1 fruit fly cellular context compared by ENCODE assay signal in the genomic region with DNA sequence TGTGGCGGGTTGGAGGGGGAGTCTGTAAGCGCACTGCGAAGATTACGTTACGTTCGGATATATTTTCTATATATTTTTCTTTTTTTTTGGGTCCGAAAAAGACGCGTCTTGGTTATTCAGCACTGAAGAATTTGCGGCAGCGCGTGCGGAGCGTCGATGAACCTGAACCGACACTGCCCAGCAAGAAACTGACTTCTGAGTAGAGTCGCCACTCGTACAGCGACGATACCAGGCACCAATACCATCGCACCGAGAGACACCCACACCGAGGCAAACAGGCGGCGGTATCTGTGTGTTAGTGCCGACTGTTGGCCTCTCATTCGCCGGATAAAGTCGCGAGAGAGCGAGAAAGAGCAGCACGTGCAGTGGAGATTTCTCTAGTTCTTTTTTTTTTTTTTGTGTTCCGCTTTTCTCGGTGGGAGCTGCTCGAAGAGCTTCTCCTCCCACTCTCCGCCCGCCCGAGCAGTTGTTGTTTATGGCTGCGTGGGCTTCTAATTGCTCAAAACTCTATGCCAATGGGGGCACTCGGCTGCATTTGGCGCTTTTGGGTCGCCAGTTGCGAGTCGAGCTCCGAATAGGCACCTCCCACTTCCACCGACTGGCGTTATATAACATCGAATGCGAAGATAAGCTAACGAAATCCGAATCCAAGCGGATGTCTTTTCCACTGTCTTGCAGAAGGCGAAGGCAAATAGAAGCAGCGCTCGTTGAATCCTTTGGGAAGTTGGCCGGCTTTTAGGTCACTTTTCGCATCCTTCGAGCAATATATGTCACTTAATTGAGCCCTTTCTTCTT.
A peak's percentile ranks its signal among the peaks of the same experiment; 100 is the strongest.
TF ChIP-seq lines count a peak whose summit lies in the region.

klu (minus strand) TSS at position 189 of the 795 bp plus-strand sequence.

TF ChIP-seq in whole organism, embryonic, 481 proteins besides CTCF, POLR2A, EP300 and RAD21 (continued from another document and continues in another):
- TF ChIP-seq fd96Cb (tag; optimal IDR thresholded peaks at IDR 0.05; lab: Kevin White, UChicago): no peak
- no peak for TF ChIP-seq Dfd (GFP tag; optimal IDR thresholded peaks at IDR 0.05; lab: Kevin White, UChicago)
- TF ChIP-seq Ets97D (GFP tag; optimal IDR thresholded peaks at IDR 0.05; lab: Kevin White, UChicago): no peak
- TF ChIP-seq Lpt (GFP tag; optimal IDR thresholded peaks at IDR 0.05; lab: Kevin White, UChicago): no peak
- TF ChIP-seq phol (tag; optimal IDR thresholded peaks at IDR 0.05; lab: Kevin White, UChicago): no peak
- no peak for TF ChIP-seq CG14441 (GFP tag; IDR thresholded peaks at IDR 0.05; lab: Robert Waterston, UW)
- TF ChIP-seq sna (GFP tag; IDR thresholded peaks at IDR 0.05; lab: Robert Waterston, UW; ENCODE audit: partially characterized antibody): peak; percentile 56; the same call in 1 of the 2 replicates
- no peak for TF ChIP-seq CG15479 (GFP tag; optimal IDR thresholded peaks at IDR 0.05; lab: Kevin White, UChicago)
- no peak for TF ChIP-seq CG6689 (GFP tag; IDR thresholded peaks at IDR 0.05; lab: Robert Waterston, UW)
- TF ChIP-seq Dbx (GFP tag; IDR thresholded peaks at IDR 0.05; lab: Robert Waterston, UW): no peak
- no peak for TF ChIP-seq CG17361 (GFP tag; IDR thresholded peaks at IDR 0.05; lab: Robert Waterston, UW)
- TF ChIP-seq mld (GFP tag; IDR thresholded peaks at IDR 0.05; lab: Robert Waterston, UW; ENCODE audit: partially characterized antibody): 0 out of 3 replicates have a peak, but pooled peaks have one; percentile 33
- TF ChIP-seq lbe (GFP tag; optimal IDR thresholded peaks at IDR 0.05; lab: Kevin White, UChicago): no peak
- TF ChIP-seq z (GFP tag; IDR thresholded peaks at IDR 0.05; lab: Robert Waterston, UW): peak; percentile 58; the same call in 1 of the 3 replicates
- TF ChIP-seq tap (tag; optimal IDR thresholded peaks at IDR 0.05; lab: Kevin White, UChicago): no peak
- TF ChIP-seq ind (GFP tag; optimal IDR thresholded peaks at IDR 0.05; lab: Kevin White, UChicago): no peak
- TF ChIP-seq Hey (tag; optimal IDR thresholded peaks at IDR 0.05; lab: Kevin White, UChicago): no peak
- no peak for TF ChIP-seq CG7556 (GFP tag; optimal IDR thresholded peaks at IDR 0.05; lab: Kevin White, UChicago)
- TF ChIP-seq ATbp (GFP tag; optimal IDR thresholded peaks at IDR 0.05; lab: Kevin White, UChicago): no peak
- no peak for TF ChIP-seq Mrtf (GFP tag; IDR thresholded peaks at IDR 0.05; lab: Robert Waterston, UW)
- no peak for TF ChIP-seq bowl (GFP tag; IDR thresholded peaks at IDR 0.05; lab: Robert Waterston, UW)
- no peak for TF ChIP-seq CG5953 (GFP tag; IDR thresholded peaks at IDR 0.05; lab: Robert Waterston, UW)
- TF ChIP-seq Nf-YC (tag; optimal IDR thresholded peaks at IDR 0.05; lab: Kevin White, UChicago): peak; percentile 98
- no peak for TF ChIP-seq CG12942 (GFP tag; optimal IDR thresholded peaks at IDR 0.05; lab: Kevin White, UChicago)
- TF ChIP-seq Awh (GFP tag; IDR thresholded peaks at IDR 0.05; lab: Robert Waterston, UW): no peak
- no peak for TF ChIP-seq twi (tag; optimal IDR thresholded peaks at IDR 0.05; lab: Kevin White, UChicago)
- no peak for TF ChIP-seq vfl (GFP tag; optimal IDR thresholded peaks at IDR 0.05; lab: Kevin White, UChicago)
- peak; percentile 71 for TF ChIP-seq pros (GFP tag; optimal IDR thresholded peaks at IDR 0.05; lab: Kevin White, UChicago)
- TF ChIP-seq nmo (GFP tag; optimal IDR thresholded peaks at IDR 0.05; lab: Kevin White, UChicago): peak; percentile 9
- TF ChIP-seq CG13775 (GFP tag; optimal IDR thresholded peaks at IDR 0.05; lab: Kevin White, UChicago): no peak
- no peak for TF ChIP-seq odd (GFP tag; optimal IDR thresholded peaks at IDR 0.05; lab: Kevin White, UChicago)
- peak; percentile 92 for TF ChIP-seq chinmo (GFP tag; IDR thresholded peaks at IDR 0.05; lab: Robert Waterston, UW; ENCODE audit: partially characterized antibody)
- TF ChIP-seq CG9215 (GFP tag; IDR thresholded peaks at IDR 0.05; lab: Robert Waterston, UW): no peak
- peak; percentile 29; the same call in 1 of the 2 replicates for TF ChIP-seq seq (GFP tag; IDR thresholded peaks at IDR 0.05; lab: Robert Waterston, UW)
- TF ChIP-seq CG3847 (GFP tag; IDR thresholded peaks at IDR 0.05; lab: Robert Waterston, UW): no peak
- TF ChIP-seq fd3F (GFP tag; optimal IDR thresholded peaks at IDR 0.05; lab: Kevin White, UChicago): no peak
- TF ChIP-seq tna (GFP tag; IDR thresholded peaks at IDR 0.05; lab: Robert Waterston, UW; ENCODE audit: partially characterized antibody): no peak
- TF ChIP-seq Doc2 (GFP tag; IDR thresholded peaks at IDR 0.05; lab: Robert Waterston, UW): no peak
- no peak for TF ChIP-seq dpn (GFP tag; optimal IDR thresholded peaks at IDR 0.05; lab: Kevin White, UChicago)
- TF ChIP-seq CG10321 (GFP tag; IDR thresholded peaks at IDR 0.05; lab: Robert Waterston, UW): no peak
- no peak for TF ChIP-seq CG16863 (GFP tag; optimal IDR thresholded peaks at IDR 0.05; lab: Kevin White, UChicago)
- TF ChIP-seq CG9797 (GFP tag; optimal IDR thresholded peaks at IDR 0.05; lab: Kevin White, UChicago): no peak
- peak; percentile 84 for TF ChIP-seq Deaf1 (tag; optimal IDR thresholded peaks at IDR 0.05; lab: Kevin White, UChicago)
- no peak for TF ChIP-seq CG10431 (GFP tag; optimal IDR thresholded peaks at IDR 0.05; lab: Kevin White, UChicago)
- 0 out of 3 replicates have a peak, but pooled peaks have one; percentile 9 for TF ChIP-seq CG34224 (GFP tag; IDR thresholded peaks at IDR 0.05; lab: Robert Waterston, UW; ENCODE audit: partially characterized antibody)
- no peak for TF ChIP-seq Hand (GFP tag; optimal IDR thresholded peaks at IDR 0.05; lab: Kevin White, UChicago)
- no peak for TF ChIP-seq pfk (GFP tag; optimal IDR thresholded peaks at IDR 0.05; lab: Kevin White, UChicago)
- no peak for TF ChIP-seq CG15696 (tag; optimal IDR thresholded peaks at IDR 0.05; lab: Kevin White, UChicago)
- no peak for TF ChIP-seq Atf-2 (GFP tag; optimal IDR thresholded peaks at IDR 0.05; lab: Kevin White, UChicago)
- no peak for TF ChIP-seq CG6272 (GFP tag; IDR thresholded peaks at IDR 0.05; lab: Robert Waterston, UW)
- TF ChIP-seq CG3726 (GFP tag; IDR thresholded peaks at IDR 0.05; lab: Robert Waterston, UW): no peak
- TF ChIP-seq bab2 (GFP tag; optimal IDR thresholded peaks at IDR 0.05; lab: Kevin White, UChicago): no peak
- no peak for TF ChIP-seq CHES-1-like (GFP tag; optimal IDR thresholded peaks at IDR 0.05; lab: Kevin White, UChicago)
- no peak for TF ChIP-seq CG6254 (GFP tag; optimal IDR thresholded peaks at IDR 0.05; lab: Kevin White, UChicago)
- TF ChIP-seq Six4 (GFP tag; optimal IDR thresholded peaks at IDR 0.05; lab: Kevin White, UChicago): no peak
- no peak for TF ChIP-seq CG12744 (GFP tag; optimal IDR thresholded peaks at IDR 0.05; lab: Kevin White, UChicago)
- peak; percentile 6 for TF ChIP-seq CG12391 (tag; optimal IDR thresholded peaks at IDR 0.05; lab: Kevin White, UChicago)
- no peak for TF ChIP-seq sc (optimal IDR thresholded peaks at IDR 0.05; lab: Kevin White, UChicago)
- TF ChIP-seq sc (GFP tag; optimal IDR thresholded peaks at IDR 0.05; lab: Kevin White, UChicago): no peak
- no peak for TF ChIP-seq Lhr (GFP tag; optimal IDR thresholded peaks at IDR 0.05; lab: Kevin White, UChicago)
- TF ChIP-seq Ravus (GFP tag; IDR thresholded peaks at IDR 0.05; lab: Robert Waterston, UW): peak; percentile 55
- no peak for TF ChIP-seq TFAM (GFP tag; optimal IDR thresholded peaks at IDR 0.05; lab: Kevin White, UChicago)
- TF ChIP-seq CG8359 (GFP tag; optimal IDR thresholded peaks at IDR 0.05; lab: Kevin White, UChicago; ENCODE audit: borderline replicate concordance): no peak
- no peak for TF ChIP-seq dysf (GFP tag; IDR thresholded peaks at IDR 0.05; lab: Robert Waterston, UW)
- no peak for TF ChIP-seq esg (GFP tag; conservative IDR thresholded peaks at IDR 0.05; lab: Robert Waterston, UW)
- no peak for TF ChIP-seq Oli (tag; optimal IDR thresholded peaks at IDR 0.05; lab: Kevin White, UChicago)
- TF ChIP-seq CG12155 (GFP tag; optimal IDR thresholded peaks at IDR 0.05; lab: Kevin White, UChicago): no peak
- no peak for TF ChIP-seq CG11456 (GFP tag; IDR thresholded peaks at IDR 0.05; lab: Robert Waterston, UW)
- no peak for TF ChIP-seq CG7839 (tag; optimal IDR thresholded peaks at IDR 0.05; lab: Kevin White, UChicago)
- TF ChIP-seq CG10654 (GFP tag; optimal IDR thresholded peaks at IDR 0.05; lab: Kevin White, UChicago): no peak
- no peak for TF ChIP-seq CG3281 (GFP tag; optimal IDR thresholded peaks at IDR 0.05; lab: Kevin White, UChicago)
- TF ChIP-seq CG10959 (GFP tag; IDR thresholded peaks at IDR 0.05; lab: Robert Waterston, UW): no peak
- no peak for TF ChIP-seq CG10147 (GFP tag; optimal IDR thresholded peaks at IDR 0.05; lab: Kevin White, UChicago)
- TF ChIP-seq prd (optimal IDR thresholded peaks at IDR 0.05; lab: Kevin White, UChicago): no peak
- TF ChIP-seq prd (GFP tag; IDR thresholded peaks at IDR 0.05; lab: Robert Waterston, UW): no peak
- no peak for TF ChIP-seq aop (GFP tag; IDR thresholded peaks at IDR 0.05; lab: Robert Waterston, UW)
- no peak for TF ChIP-seq CG8089 (GFP tag; optimal IDR thresholded peaks at IDR 0.05; lab: Kevin White, UChicago)
- TF ChIP-seq CoRest (tag; optimal IDR thresholded peaks at IDR 0.05; lab: Kevin White, UChicago): peak; percentile 6
- no peak for TF ChIP-seq CG7928 (GFP tag; optimal IDR thresholded peaks at IDR 0.05; lab: Kevin White, UChicago)
- TF ChIP-seq Pdp1 (GFP tag; optimal IDR thresholded peaks at IDR 0.05; lab: Kevin White, UChicago): peak in 1 of 2 experiments; percentile 94
- TF ChIP-seq dmrt11E (tag; optimal IDR thresholded peaks at IDR 0.05; lab: Kevin White, UChicago): no peak
- TF ChIP-seq CG17912 (GFP tag; optimal IDR thresholded peaks at IDR 0.05; lab: Kevin White, UChicago): no peak
- no peak for TF ChIP-seq hth (optimal IDR thresholded peaks at IDR 0.05; lab: Kevin White, UChicago)
- TF ChIP-seq H2.0 (GFP tag; IDR thresholded peaks at IDR 0.05; lab: Robert Waterston, UW): no peak
- TF ChIP-seq yki (optimal IDR thresholded peaks at IDR 0.05; lab: Kevin White, UChicago): peak; percentile 12
- TF ChIP-seq nerfin-1 (tag; optimal IDR thresholded peaks at IDR 0.05; lab: Kevin White, UChicago): peak; percentile 87
- TF ChIP-seq CG6765 (GFP tag; optimal IDR thresholded peaks at IDR 0.05; lab: Kevin White, UChicago): no peak
- TF ChIP-seq CG12219 (GFP tag; optimal IDR thresholded peaks at IDR 0.05; lab: Kevin White, UChicago): no peak
- TF ChIP-seq Atf6 (GFP tag; IDR thresholded peaks at IDR 0.05; lab: Robert Waterston, UW): no peak
- no peak for TF ChIP-seq Chrac-16 (GFP tag; optimal IDR thresholded peaks at IDR 0.05; lab: Kevin White, UChicago)
- TF ChIP-seq Sry-β (GFP tag; optimal IDR thresholded peaks at IDR 0.05; lab: Kevin White, UChicago): no peak
- TF ChIP-seq CG15269 (tag; optimal IDR thresholded peaks at IDR 0.05; lab: Kevin White, UChicago): no peak
- no peak for TF ChIP-seq CG6813 (GFP tag; optimal IDR thresholded peaks at IDR 0.05; lab: Kevin White, UChicago)
- TF ChIP-seq CG2712 (tag; optimal IDR thresholded peaks at IDR 0.05; lab: Kevin White, UChicago): peak; percentile 8
- no peak for TF ChIP-seq unc-4 (GFP tag; IDR thresholded peaks at IDR 0.05; lab: Robert Waterston, UW; ENCODE audit: partially characterized antibody)
- no peak for TF ChIP-seq Dek (tag; optimal IDR thresholded peaks at IDR 0.05; lab: Kevin White, UChicago)
- no peak for TF ChIP-seq CG10565 (GFP tag; optimal IDR thresholded peaks at IDR 0.05; lab: Kevin White, UChicago)
- TF ChIP-seq CG14667 (GFP tag; IDR thresholded peaks at IDR 0.05; lab: Robert Waterston, UW): no peak
- no peak for TF ChIP-seq Ptx1 (GFP tag; IDR thresholded peaks at IDR 0.05; lab: Robert Waterston, UW)
- TF ChIP-seq CG30020 (tag; optimal IDR thresholded peaks at IDR 0.05; lab: Kevin White, UChicago): no peak
- TF ChIP-seq luna (GFP tag; optimal IDR thresholded peaks at IDR 0.05; lab: Kevin White, UChicago): no peak
- TF ChIP-seq CG2202 (tag; optimal IDR thresholded peaks at IDR 0.05; lab: Kevin White, UChicago): no peak
- peak; percentile 38 for TF ChIP-seq abd-A (tag; optimal IDR thresholded peaks at IDR 0.05; lab: Kevin White, UChicago)
- no peak for TF ChIP-seq CG14050 (GFP tag; IDR thresholded peaks at IDR 0.05; lab: Robert Waterston, UW)
- peak; percentile 70 for TF ChIP-seq crol (GFP tag; IDR thresholded peaks at IDR 0.05; lab: Robert Waterston, UW)
- peak; percentile 80 to 83 for TF ChIP-seq Trl (optimal IDR thresholded peaks at IDR 0.05; lab: Kevin White, UChicago)
- no peak for TF ChIP-seq Trl (GFP tag; optimal IDR thresholded peaks at IDR 0.05; lab: Kevin White, UChicago)
- TF ChIP-seq ttk (GFP tag; IDR thresholded peaks at IDR 0.05; lab: Robert Waterston, UW): no peak
- no peak for TF ChIP-seq fu2 (GFP tag; optimal IDR thresholded peaks at IDR 0.05; lab: Kevin White, UChicago)
- no peak for TF ChIP-seq Myb (GFP tag; optimal IDR thresholded peaks at IDR 0.05; lab: Kevin White, UChicago)
- no peak for TF ChIP-seq Sry-δ (GFP tag; optimal IDR thresholded peaks at IDR 0.05; lab: Kevin White, UChicago)
- no peak for TF ChIP-seq stc (GFP tag; IDR thresholded peaks at IDR 0.05; lab: Robert Waterston, UW)
- TF ChIP-seq YL-1 (GFP tag; optimal IDR thresholded peaks at IDR 0.05; lab: Kevin White, UChicago): no peak
- TF ChIP-seq CG6654 (GFP tag; optimal IDR thresholded peaks at IDR 0.05; lab: Kevin White, UChicago): no peak
- TF ChIP-seq B-H1 (GFP tag; IDR thresholded peaks at IDR 0.05; lab: Robert Waterston, UW): no peak; the same call in 2 of the 3 replicates
- TF ChIP-seq Neu2 (GFP tag; optimal IDR thresholded peaks at IDR 0.05; lab: Kevin White, UChicago; ENCODE audit: borderline replicate concordance): no peak
- TF ChIP-seq ash1 (GFP tag; optimal IDR thresholded peaks at IDR 0.05; lab: Kevin White, UChicago): no peak
- no peak for TF ChIP-seq CG43689 (GFP tag; IDR thresholded peaks at IDR 0.05; lab: Robert Waterston, UW)
- no peak for TF ChIP-seq CG11560 (tag; IDR thresholded peaks at IDR 0.05; lab: Robert Waterston, UW)
- TF ChIP-seq Bdp1 (GFP tag; optimal IDR thresholded peaks at IDR 0.05; lab: Kevin White, UChicago): no peak
- TF ChIP-seq fru (optimal IDR thresholded peaks at IDR 0.05; lab: Kevin White, UChicago): no peak
- peak; percentile 35 for TF ChIP-seq CG13894 (tag; optimal IDR thresholded peaks at IDR 0.05; lab: Kevin White, UChicago)
- no peak for TF ChIP-seq ase (GFP tag; IDR thresholded peaks at IDR 0.05; lab: Robert Waterston, UW)
- no peak for TF ChIP-seq CG2678 (tag; optimal IDR thresholded peaks at IDR 0.05; lab: Kevin White, UChicago)
- TF ChIP-seq Drgx (GFP tag; IDR thresholded peaks at IDR 0.05; lab: Robert Waterston, UW): peak; percentile 83
- no peak for TF ChIP-seq chn (GFP tag; optimal IDR thresholded peaks at IDR 0.05; lab: Kevin White, UChicago)
- no peak for TF ChIP-seq CG16815 (GFP tag; optimal IDR thresholded peaks at IDR 0.05; lab: Kevin White, UChicago)
- no peak for TF ChIP-seq CG7987 (GFP tag; optimal IDR thresholded peaks at IDR 0.05; lab: Kevin White, UChicago)
